Fruit fly (Drosophila melanogaster) whole organism, embryonic: ENCODE data around the gene vas.

Experiments
- Ada2b ChIP-seq: fragments of 200-800 bp; sonication (Bioruptor generic); IDR thresholded peaks from 2 replicates; pipeline ENCODE4 v1.3.6; 2022; ENCODE audit warnings: missing biosample characterization, missing genetic modification characterization
- CG10366 ChIP-seq: fragments of 200-800 bp; sonication (Bioruptor generic); IDR thresholded peaks from 2 replicates; pipeline ENCODE4 v1.3.6; 2022; ENCODE audit warnings: missing biosample characterization, missing genetic modification characterization
- CG11085 ChIP-seq: fragments of 200-800 bp; sonication (Bioruptor generic); IDR thresholded peaks from 2 replicates; pipeline ENCODE4 v1.3.6; 2022; ENCODE audit warnings: missing biosample characterization, missing genetic modification characterization
- CG11723 ChIP-seq: fragments of 200-800 bp; sonication (Bioruptor generic); optimal IDR thresholded peaks from 2 replicates; lab custom pipeline; 2017; ENCODE audit warnings: missing biosample characterization, mild to moderate bottlenecking, missing genetic modification characterization
- CG13123 ChIP-seq: fragments of 200-800 bp; sonication (Bioruptor generic); optimal IDR thresholded peaks from 2 replicates; lab custom pipeline; 2016; ENCODE audit warnings: missing biosample characterization, missing genetic modification characterization
- CG15011 ChIP-seq: fragments of 200-800 bp; sonication (Bioruptor generic); optimal IDR thresholded peaks from 3 replicates; lab custom pipeline; 2018; ENCODE audit warnings: missing biosample characterization, mild to moderate bottlenecking, missing genetic modification characterization
- CG15479 ChIP-seq: fragments of 200-800 bp; sonication (Bioruptor generic); optimal IDR thresholded peaks from 3 replicates; lab custom pipeline; 2019; ENCODE audit warnings: missing biosample characterization, mild to moderate bottlenecking, missing genetic modification characterization, moderate library complexity
- CG16779 ChIP-seq: fragments of 200-800 bp; sonication (Bioruptor generic); IDR thresholded peaks from 2 replicates; pipeline ENCODE4 v1.3.6; 2022; ENCODE audit warnings: missing biosample characterization, missing genetic modification characterization
- CG16815 ChIP-seq: fragments of 200-800 bp; sonication (Bioruptor generic); optimal IDR thresholded peaks from 3 replicates; lab custom pipeline; 2017; ENCODE audit warnings: missing biosample characterization, mild to moderate bottlenecking, missing genetic modification characterization
- CG18764 ChIP-seq: fragments of 200-800 bp; sonication (Bioruptor generic); optimal IDR thresholded peaks from 3 replicates; lab custom pipeline; 2016; ENCODE audit warnings: missing biosample characterization, missing genetic modification characterization
- CG2129 ChIP-seq: fragments of 200-800 bp; sonication (Bioruptor generic); IDR thresholded peaks from 2 replicates; pipeline ENCODE4 v1.3.6; 2022; ENCODE audit warnings: missing biosample characterization, missing genetic modification characterization; ENCODE audit not compliant: partially characterized antibody
- CG31365 ChIP-seq: fragments of 200-800 bp; sonication (Bioruptor generic); optimal IDR thresholded peaks from 2 replicates; lab custom pipeline; 2018; ENCODE audit warnings: missing biosample characterization, mild to moderate bottlenecking, missing genetic modification characterization
- CG32532 ChIP-seq: fragments of 200-800 bp; sonication (Bioruptor generic); IDR thresholded peaks from 2 replicates; pipeline ENCODE4 v1.3.6; 2022; ENCODE audit warnings: missing biosample characterization, missing genetic modification characterization
- CG5180 ChIP-seq: fragments of 200-800 bp; sonication (Bioruptor generic); optimal IDR thresholded peaks from 3 replicates; lab custom pipeline; 2017; ENCODE audit warnings: missing biosample characterization, missing genetic modification characterization, mild to moderate bottlenecking, moderate library complexity, missing genetic modification reagents
- CG6175 ChIP-seq: fragments of 200-800 bp; sonication (Bioruptor generic); IDR thresholded peaks from 3 replicates; pipeline ENCODE4 v1.3.6; 2022; ENCODE audit warnings: missing biosample characterization, missing genetic modification characterization
- CG6689 ChIP-seq: fragments of 200-800 bp; sonication (Bioruptor generic); IDR thresholded peaks from 2 replicates; pipeline ENCODE4 v1.3.6; 2022; ENCODE audit warnings: missing biosample characterization, missing genetic modification characterization
- CG6854 ChIP-seq: fragments of 200-800 bp; sonication (Bioruptor generic); optimal IDR thresholded peaks from 3 replicates; lab custom pipeline; 2017; ENCODE audit warnings: missing biosample characterization, mild to moderate bottlenecking, missing genetic modification characterization
- CG8089 ChIP-seq: fragments of 200-800 bp; sonication (Bioruptor generic); optimal IDR thresholded peaks from 3 replicates; lab custom pipeline; 2016; ENCODE audit warnings: missing biosample characterization, missing genetic modification characterization
- CG8944 ChIP-seq: fragments of 200-800 bp; sonication (Bioruptor generic); optimal IDR thresholded peaks from 3 replicates; lab custom pipeline; 2016; ENCODE audit warnings: missing biosample characterization, missing genetic modification characterization
- CG9797 ChIP-seq: fragments of 200-800 bp; sonication (Bioruptor generic); optimal IDR thresholded peaks from 3 replicates; lab custom pipeline; 2018; ENCODE audit warnings: missing biosample characterization, mild to moderate bottlenecking, missing genetic modification characterization
- Dbx ChIP-seq: fragments of 200-800 bp; sonication (Bioruptor generic); IDR thresholded peaks from 3 replicates; pipeline ENCODE4 v1.3.6; 2022; ENCODE audit warnings: missing biosample characterization, missing genetic modification characterization
- Dip3 ChIP-seq: fragments of 200-800 bp; sonication (Bioruptor generic); optimal IDR thresholded peaks from 3 replicates; lab custom pipeline; 2016; ENCODE audit warnings: missing biosample characterization, missing genetic modification characterization
- E2f1 ChIP-seq: fragments of 200-800 bp; sonication (Bioruptor generic); IDR thresholded peaks from 2 replicates; pipeline ENCODE4 v1.3.6; 2022; ENCODE audit warnings: missing biosample characterization, missing genetic modification characterization
- Ets97D ChIP-seq: fragments of 200-800 bp; sonication (Bioruptor generic); optimal IDR thresholded peaks from 3 replicates; lab custom pipeline; 2016; ENCODE audit warnings: missing biosample characterization, missing genetic modification characterization
- HLH3B ChIP-seq: fragments of 200-800 bp; sonication (Bioruptor generic); IDR thresholded peaks from 2 replicates; pipeline ENCODE4 v1.3.6; 2022; ENCODE audit warnings: missing biosample characterization, missing genetic modification characterization
- Lim3 ChIP-seq: fragments of 200-800 bp; sonication (Bioruptor generic); IDR thresholded peaks from 2 replicates; pipeline ENCODE4 v1.3.6; 2022; ENCODE audit warnings: missing biosample characterization, missing genetic modification characterization
- Mrtf ChIP-seq: fragments of 200-800 bp; sonication (Bioruptor generic); IDR thresholded peaks from 3 replicates; pipeline ENCODE4 v1.3.6; 2022; ENCODE audit warnings: missing biosample characterization, missing genetic modification characterization
- Myb ChIP-seq: fragments of 200-800 bp; sonication (Bioruptor generic); optimal IDR thresholded peaks from 2 replicates; lab custom pipeline; 2016; ENCODE audit warnings: missing biosample characterization, missing genetic modification characterization
- Opbp ChIP-seq: fragments of 200-800 bp; sonication (Bioruptor generic); IDR thresholded peaks from 3 replicates; pipeline ENCODE4 v1.3.6; 2022; ENCODE audit warnings: missing biosample characterization, missing genetic modification characterization; ENCODE audit not compliant: partially characterized antibody
- TFAM ChIP-seq: fragments of 200-800 bp; sonication (Bioruptor generic); optimal IDR thresholded peaks from 2 replicates; lab custom pipeline; 2017; ENCODE audit warnings: missing biosample characterization, missing genetic modification characterization, inconsistent platforms
- Usf ChIP-seq: fragments of 200-800 bp; sonication (Bioruptor generic); optimal IDR thresholded peaks from 2 replicates; lab custom pipeline; 2017; ENCODE audit warnings: missing genotype, missing biosample characterization, missing genetic modification characterization
- cad ChIP-seq: fragments of >200 bp; optimal IDR thresholded peaks from 2 replicates; lab custom pipeline; 2017; ENCODE audit warnings: missing biosample characterization, missing genetic modification characterization
- cato ChIP-seq: fragments of 200-800 bp; sonication (Bioruptor generic); optimal IDR thresholded peaks from 2 replicates; lab custom pipeline; 2016; ENCODE audit warnings: missing biosample characterization, missing genetic modification characterization, borderline replicate concordance
- crc ChIP-seq: fragments of 200-800 bp; sonication (Bioruptor generic); optimal IDR thresholded peaks from 2 replicates; lab custom pipeline; 2016; ENCODE audit warnings: missing biosample characterization, missing genetic modification characterization
- cwo ChIP-seq: fragments of 200-800 bp; sonication (Bioruptor generic); optimal IDR thresholded peaks from 3 replicates; lab custom pipeline; 2017; ENCODE audit warnings: missing biosample characterization, missing genetic modification characterization, mild to moderate bottlenecking, moderate library complexity, missing genetic modification reagents
- dmrt99B ChIP-seq: fragments of 200-800 bp; sonication (Bioruptor generic); optimal IDR thresholded peaks from 2 replicates; lab custom pipeline; 2018; ENCODE audit warnings: missing biosample characterization, mild to moderate bottlenecking, missing genetic modification characterization, moderate library complexity
- gfzf ChIP-seq: fragments of 200-800 bp; sonication (Bioruptor generic); optimal IDR thresholded peaks from 2 replicates; lab custom pipeline; 2016; ENCODE audit warnings: missing biosample characterization, mild to moderate bottlenecking, missing genetic modification characterization, moderate library complexity
- h ChIP-seq: fragments of >200 bp; optimal IDR thresholded peaks from 2 replicates; lab custom pipeline; 2017
- kay ChIP-seq: fragments of 200-800 bp; sonication (Bioruptor generic); optimal IDR thresholded peaks from 2 replicates; lab custom pipeline; 2016; ENCODE audit warnings: missing biosample characterization, missing genetic modification characterization
- lab ChIP-seq: fragments of 200-800 bp; sonication (Bioruptor generic); optimal IDR thresholded peaks from 3 replicates; lab custom pipeline; 2017; ENCODE audit warnings: missing biosample characterization, missing genetic modification characterization, mild to moderate bottlenecking, moderate library complexity, missing genetic modification reagents
- odd ChIP-seq: fragments of 200-800 bp; sonication (Bioruptor generic); optimal IDR thresholded peaks from 2 replicates; lab custom pipeline; 2017; ENCODE audit warnings: missing biosample characterization, mild to moderate bottlenecking, missing genetic modification characterization
- org-1 ChIP-seq: fragments of 200-800 bp; sonication (Bioruptor generic); optimal IDR thresholded peaks from 2 replicates; lab custom pipeline; 2017; ENCODE audit warnings: missing biosample characterization, missing genetic modification characterization
- otp ChIP-seq: fragments of 200-800 bp; sonication (Bioruptor generic); IDR thresholded peaks from 3 replicates; pipeline ENCODE4, ENCODE4 v1.3.6; 2022; ENCODE audit warnings: missing biosample characterization, missing genetic modification characterization
- pan ChIP-seq, 4 experiments: fragments of >200 bp in 3 of 4; fragments of 200-800 bp in 1 of 4; sonication (Bioruptor generic) in 1 of 4; optimal IDR thresholded peaks in 3 of 4; IDR thresholded peaks in 1 of 4; 2 replicates each; pipeline versions ENCODE4 v1.3.6 to Lab custom; 2017 to 2022; ENCODE audit warnings: missing biosample characterization in 2 of 4, missing genetic modification characterization in 2 of 4, mixed read lengths in 1 of 4
- pfk ChIP-seq: fragments of 200-800 bp; sonication (Bioruptor generic); optimal IDR thresholded peaks from 2 replicates; lab custom pipeline; 2018; ENCODE audit warnings: missing biosample characterization, mild to moderate bottlenecking, missing genetic modification characterization, moderate library complexity
- pum ChIP-seq: fragments of 200-800 bp; sonication (Bioruptor generic); optimal IDR thresholded peaks from 2 replicates; lab custom pipeline; 2016; ENCODE audit warnings: missing biosample characterization, missing genetic modification characterization
- sc ChIP-seq, 3 experiments: fragments of >200 bp in 2 of 3; fragments of 200-800 bp in 1 of 3; sonication (Bioruptor generic) in 1 of 3; optimal IDR thresholded peaks; 2 replicates in 2 of 3; 3 replicates in 1 of 3; lab custom pipeline; 2017; ENCODE audit warnings: mild to moderate bottlenecking in 1 of 3, missing biosample characterization in 1 of 3, missing genetic modification characterization in 1 of 3, missing genetic modification reagents in 1 of 3
- sisA ChIP-seq: fragments of 200-800 bp; sonication (Bioruptor generic); IDR thresholded peaks from 2 replicates; pipeline ENCODE4 v1.3.6; 2022; ENCODE audit warnings: missing biosample characterization, missing genetic modification characterization
- slou ChIP-seq: fragments of 200-800 bp; sonication (Bioruptor generic); optimal IDR thresholded peaks from 3 replicates; lab custom pipeline; 2016; ENCODE audit warnings: missing biosample characterization, missing genetic modification characterization
- vvl ChIP-seq: fragments of 200-800 bp; sonication (Bioruptor generic); IDR thresholded peaks from 2 replicates; pipeline ENCODE4 v1.3.6; 2022; ENCODE audit warnings: missing biosample characterization, missing genetic modification characterization
- wor ChIP-seq: fragments of 200-800 bp; sonication (Bioruptor generic); IDR thresholded peaks from 2 replicates; pipeline ENCODE4 v1.3.6; 2022; ENCODE audit warnings: missing biosample characterization, missing genetic modification characterization

vas gene

dm6 chr2L:15061368-15061767, at the start of gene vas, which contains the start of gene solo (continued):
- no peak for TF ChIP-seq h (lab: Kevin White, UChicago)
- no peak for TF ChIP-seq CG5180 (GFP tag; lab: Kevin White, UChicago)
- TF ChIP-seq pum, result peak; percentile 18
- no peak for TF ChIP-seq Dip3 (GFP tag; lab: Kevin White, UChicago)
- TF ChIP-seq gfzf (GFP tag; lab: Kevin White, UChicago), result no peak
- no peak for TF ChIP-seq CG8089 (GFP tag; lab: Kevin White, UChicago)
- TF ChIP-seq Ets97D, result peak; percentile 48
- no peak for TF ChIP-seq cato
- no peak for TF ChIP-seq crc
- no peak for TF ChIP-seq CG13123 (GFP tag; lab: Kevin White, UChicago)
- TF ChIP-seq CG15479 (GFP tag; lab: Kevin White, UChicago), result peak; percentile 49
- TF ChIP-seq E2f1 (GFP tag; lab: Robert Waterston, UW), result no peak; the same call in 1 of the 2 replicates
- no peak for TF ChIP-seq cad (GFP tag; lab: Kevin White, UChicago)
- no peak for TF ChIP-seq CG18764
- no peak for TF ChIP-seq slou (GFP tag; lab: Kevin White, UChicago)
- TF ChIP-seq sisA (GFP tag; lab: Robert Waterston, UW), result 0 out of 2 replicates have a peak, but pooled peaks have one; percentile 22
- TF ChIP-seq cwo (GFP tag; lab: Kevin White, UChicago), result no peak
- 0 out of 3 replicates have a peak, but pooled peaks have one; percentile 32 for TF ChIP-seq Mrtf (GFP tag; lab: Robert Waterston, UW)
- TF ChIP-seq CG6854, result no peak
- peak; percentile 66 for TF ChIP-seq vvl
- no peak for TF ChIP-seq CG6175 (GFP tag; lab: Robert Waterston, UW)
- no peak for TF ChIP-seq CG8944
- no peak for TF ChIP-seq CG10366 (GFP tag; lab: Robert Waterston, UW)
- TF ChIP-seq sc (optimal IDR thresholded peaks at IDR 0.05; lab: Kevin White, UChicago), result no peak
- no peak for TF ChIP-seq sc (GFP tag; optimal IDR thresholded peaks at IDR 0.05; lab: Kevin White, UChicago)
- no peak for TF ChIP-seq Usf
- no peak for TF ChIP-seq Myb (GFP tag; lab: Kevin White, UChicago)
- TF ChIP-seq Lim3 (GFP tag; lab: Robert Waterston, UW), result no peak
- TF ChIP-seq Opbp (GFP tag; lab: Robert Waterston, UW), result peak; percentile 54; the same call in 1 of the 3 replicates
- peak; percentile 67; the same call in 1 of the 2 replicates for TF ChIP-seq CG32532
- TF ChIP-seq HLH3B (GFP tag; lab: Robert Waterston, UW), result peak; percentile 41; the same call in 1 of the 2 replicates
- TF ChIP-seq CG16779 (GFP tag; lab: Robert Waterston, UW), result no peak
- no peak for TF ChIP-seq CG2129
- TF ChIP-seq CG6689, result peak; percentile 49
- peak; percentile 40 for TF ChIP-seq lab (GFP tag; lab: Kevin White, UChicago)
- no peak for TF ChIP-seq CG31365
- no peak for TF ChIP-seq otp (GFP tag; lab: Robert Waterston, UW)
- TF ChIP-seq Dbx (GFP tag; lab: Robert Waterston, UW), result peak; percentile 65; the same call in 2 of the 3 replicates
- TF ChIP-seq CG9797 (GFP tag; lab: Kevin White, UChicago), result no peak
- peak; percentile 29 for TF ChIP-seq CG16815 (GFP tag; lab: Kevin White, UChicago)
- TF ChIP-seq org-1 (GFP tag; lab: Kevin White, UChicago), result no peak
- no peak for TF ChIP-seq wor (GFP tag; lab: Robert Waterston, UW)
- no peak for TF ChIP-seq TFAM
- no peak for TF ChIP-seq odd (GFP tag; lab: Kevin White, UChicago)
- TF ChIP-seq kay (GFP tag; lab: Kevin White, UChicago), result no peak
- peak; percentile 52 for TF ChIP-seq dmrt99B (tag; lab: Kevin White, UChicago)
- no peak for TF ChIP-seq CG11085 (GFP tag; lab: Robert Waterston, UW)
- TF ChIP-seq pfk (GFP tag; lab: Kevin White, UChicago), result no peak
- no peak for TF ChIP-seq CG15011 (GFP tag; lab: Kevin White, UChicago)
- no peak for TF ChIP-seq pan (optimal IDR thresholded peaks at IDR 0.05; lab: Kevin White, UChicago)
- TF ChIP-seq pan (GFP tag; optimal IDR thresholded peaks at IDR 0.05 in 1 of 2, IDR thresholded peaks at IDR 0.05 in 1 of 2), result peak in 1 of 2 experiments; percentile 51
- TF ChIP-seq CG11723 (GFP tag; lab: Kevin White, UChicago), result no peak
- no peak for TF ChIP-seq Ada2b (GFP tag; lab: Robert Waterston, UW)
